Worm (Caenorhabditis elegans) whole organism, L1 larva: ENCODE measurements around the gene Y66D12A.6.
A peak's percentile ranks its signal among the peaks of the same experiment; 100 is the strongest.

Source experiments
- C34B4.2 ChIP-seq: sonication (generic microtip); optimal IDR thresholded peaks from 2 replicates; lab custom pipeline; 2017; ENCODE audit warnings: mild to moderate bottlenecking, missing genetic modification characterization, missing compliant biosample characterization
- F16B12.6 ChIP-seq: fragments of 150-350 bp; optimal IDR thresholded peaks from 2 replicates; lab custom pipeline; 2014; ENCODE audit warnings: missing biosample characterization, missing genetic modification characterization
- aha-1 ChIP-seq: fragments of 150-350 bp; optimal IDR thresholded peaks from 2 replicates; lab custom pipeline; 2014; ENCODE audit warnings: missing biosample characterization, missing genetic modification characterization
- alr-1 ChIP-seq: fragments of 200-800 bp; sonication (Bioruptor generic); optimal IDR thresholded peaks from 2 replicates; lab custom pipeline; 2018; ENCODE audit warnings: borderline replicate concordance, mild to moderate bottlenecking, missing genetic modification characterization, missing compliant biosample characterization
- ama-1 ChIP-seq: fragments of 150-350 bp; optimal IDR thresholded peaks from 2 replicates; lab custom pipeline; 2014
- ceh-63 ChIP-seq: fragments of 200-800 bp; sonication (Bioruptor generic); optimal IDR thresholded peaks from 2 replicates; lab custom pipeline; 2018; ENCODE audit warnings: mild to moderate bottlenecking, missing genetic modification characterization, missing compliant biosample characterization
- ceh-8 ChIP-seq: fragments of 200-800 bp; sonication (Bioruptor generic); optimal IDR thresholded peaks from 2 replicates; lab custom pipeline; 2018; ENCODE audit warnings: mild to moderate bottlenecking, missing genetic modification characterization, moderate library complexity, missing compliant biosample characterization
- ceh-82 ChIP-seq, 3 experiments: fragments of 150-350 bp in 1 of 3; sonication (generic microtip) in 2 of 3; optimal IDR thresholded peaks; 2 replicates each; lab custom pipeline; 2014 to 2017; ENCODE audit warnings: missing biosample characterization in 3 of 3, missing genetic modification characterization in 3 of 3
- ceh-90 ChIP-seq: sonication (generic microtip); optimal IDR thresholded peaks from 2 replicates; lab custom pipeline; 2016; ENCODE audit warnings: missing genetic modification characterization, missing compliant biosample characterization
- ces-1 ChIP-seq: fragments of 150-350 bp; optimal IDR thresholded peaks from 2 replicates; lab custom pipeline; 2014; ENCODE audit warnings: missing biosample characterization, missing genetic modification reagents, missing genetic modification characterization
- dpl-1 ChIP-seq, 3 experiments: fragments of 150-350 bp in 2 of 3; sonication (generic microtip) in 1 of 3; optimal IDR thresholded peaks; 2 replicates each; lab custom pipeline; 2014 to 2017; ENCODE audit warnings: missing biosample characterization in 3 of 3, missing genetic modification characterization in 3 of 3, missing genetic modification reagents in 3 of 3
- dsc-1 ChIP-seq: sonication (generic microtip); optimal IDR thresholded peaks from 2 replicates; lab custom pipeline; 2016; ENCODE audit warnings: mild to moderate bottlenecking, missing genetic modification characterization, missing compliant biosample characterization
- efl-1 ChIP-seq, 4 experiments: fragments of 150-350 bp; optimal IDR thresholded peaks in 3 of 4; peaks in 1 of 4; 1 replicate in 1 of 4; 2 replicates in 3 of 4; lab custom pipeline; 2014; ENCODE audit warnings: missing biosample characterization in 2 of 4, missing genetic modification characterization in 2 of 4, missing genetic modification reagents in 2 of 4
- efl-3 ChIP-seq: fragments of 200-800 bp; sonication (Bioruptor generic); optimal IDR thresholded peaks from 2 replicates; lab custom pipeline; 2018; ENCODE audit warnings: mild to moderate bottlenecking, missing genetic modification characterization, missing compliant biosample characterization
- egl-27 ChIP-seq, 2 experiments: fragments of 150-350 bp in 1 of 2; sonication (generic microtip); optimal IDR thresholded peaks; 3 replicates each; lab custom pipeline; 2017 to 2018; ENCODE audit warnings: missing biosample characterization in 2 of 2, missing genetic modification characterization in 2 of 2, missing genetic modification reagents in 2 of 2
- elt-2 ChIP-seq: sonication (generic microtip); optimal IDR thresholded peaks from 2 replicates; lab custom pipeline; 2016; ENCODE audit warnings: missing genetic modification characterization, mild to moderate bottlenecking, inconsistent platforms, missing compliant biosample characterization, missing genetic modification reagents
- elt-3 ChIP-seq, 6 experiments: fragments of 150-350 bp in 1 of 6; sonication (generic microtip); optimal IDR thresholded peaks; 2 replicates each; lab custom pipeline; 2017 to 2018; ENCODE audit warnings: missing biosample characterization in 6 of 6, missing genetic modification characterization in 6 of 6, inconsistent platforms in 1 of 6
- ets-5 ChIP-seq: fragments of 200-800 bp; sonication (Bioruptor generic); IDR thresholded peaks from 2 replicates; pipeline ENCODE4 v1.3.6; 2022; ENCODE audit warnings: missing genetic modification characterization, missing compliant biosample characterization
- fkh-10 ChIP-seq: sonication (generic microtip); optimal IDR thresholded peaks from 2 replicates; lab custom pipeline; 2017; ENCODE audit warnings: missing biosample characterization, missing genetic modification reagents, missing genetic modification characterization
- fkh-8 ChIP-seq: sonication (generic microtip); optimal IDR thresholded peaks from 2 replicates; lab custom pipeline; 2016; ENCODE audit warnings: mild to moderate bottlenecking, missing genetic modification characterization, missing compliant biosample characterization
- hlh-17 ChIP-seq: fragments of 200-800 bp; sonication (Bioruptor generic); optimal IDR thresholded peaks from 2 replicates; lab custom pipeline; 2018; ENCODE audit warnings: missing genetic modification characterization, mild to moderate bottlenecking, missing compliant biosample characterization, moderate library complexity, borderline replicate concordance
- hlh-4 ChIP-seq: sonication (generic microtip); optimal IDR thresholded peaks from 2 replicates; lab custom pipeline; 2016; ENCODE audit warnings: mild to moderate bottlenecking, missing genetic modification characterization, missing compliant biosample characterization
- irx-1 ChIP-seq: sonication (generic microtip); optimal IDR thresholded peaks from 2 replicates; lab custom pipeline; 2016; ENCODE audit warnings: missing genetic modification characterization, missing compliant biosample characterization
- isw-1 ChIP-seq: fragments of 200-800 bp; sonication (Bioruptor generic); IDR thresholded peaks from 2 replicates; pipeline ENCODE4 v1.3.6; 2022; ENCODE audit warnings: missing genetic modification characterization, missing compliant biosample characterization
- lin-13 ChIP-seq: fragments of 150-350 bp; optimal IDR thresholded peaks from 2 replicates; lab custom pipeline; 2014; ENCODE audit warnings: missing biosample characterization, missing genetic modification reagents, missing genetic modification characterization
- lin-14 ChIP-seq: fragments of 200-800 bp; sonication (Bioruptor generic); optimal IDR thresholded peaks from 2 replicates; lab custom pipeline; 2018; ENCODE audit warnings: mild to moderate bottlenecking, missing genetic modification characterization, moderate library complexity, missing compliant biosample characterization
- lin-15B ChIP-seq: fragments of 150-350 bp; sonication (generic microtip); optimal IDR thresholded peaks from 3 replicates; lab custom pipeline; 2014; ENCODE audit warnings: missing biosample characterization, missing genetic modification characterization
- lir-3 ChIP-seq: sonication (generic microtip); optimal IDR thresholded peaks from 2 replicates; lab custom pipeline; 2016; ENCODE audit warnings: mild to moderate bottlenecking, missing genetic modification characterization, moderate library complexity, missing compliant biosample characterization; ENCODE audit not compliant: poor library complexity
- mab-9 ChIP-seq: fragments of 200-800 bp; sonication (Bioruptor generic); IDR thresholded peaks from 2 replicates; pipeline ENCODE4 v1.3.6; 2022; ENCODE audit warnings: missing genetic modification reagents, missing genetic modification characterization, missing compliant biosample characterization
- mdl-1 ChIP-seq, 2 experiments: fragments of 150-350 bp; optimal IDR thresholded peaks; 2 replicates each; lab custom pipeline; 2014 to 2017; ENCODE audit warnings: missing biosample characterization in 2 of 2, missing genetic modification characterization in 2 of 2, inconsistent platforms in 1 of 2
- mef-2 ChIP-seq: fragments of 150-350 bp; optimal IDR thresholded peaks from 2 replicates; lab custom pipeline; 2014; ENCODE audit warnings: missing biosample characterization, missing genetic modification characterization
- nhr-11 ChIP-seq: fragments of 150-350 bp; optimal IDR thresholded peaks from 2 replicates; lab custom pipeline; 2014; ENCODE audit warnings: missing biosample characterization, missing genetic modification characterization
- nhr-12 ChIP-seq: sonication (generic microtip); optimal IDR thresholded peaks from 2 replicates; lab custom pipeline; 2017; ENCODE audit warnings: missing biosample characterization, missing genetic modification characterization
- nhr-237 ChIP-seq: fragments of 150-350 bp; optimal IDR thresholded peaks from 2 replicates; lab custom pipeline; 2014; ENCODE audit warnings: missing biosample characterization, missing genetic modification characterization
- nhr-28 ChIP-seq: fragments of 150-350 bp; optimal IDR thresholded peaks from 2 replicates; lab custom pipeline; 2014; ENCODE audit warnings: missing biosample characterization, missing genetic modification characterization
- nhr-77 ChIP-seq: fragments of 150-350 bp; optimal IDR thresholded peaks from 2 replicates; lab custom pipeline; 2014; ENCODE audit warnings: missing biosample characterization, missing genetic modification characterization
- nhr-84 ChIP-seq: sonication (generic microtip); optimal IDR thresholded peaks from 2 replicates; lab custom pipeline; 2017; ENCODE audit warnings: missing biosample characterization, missing genetic modification characterization
- pag-3 ChIP-seq: sonication (generic microtip); optimal IDR thresholded peaks from 2 replicates; lab custom pipeline; 2017; ENCODE audit warnings: missing genetic modification characterization, mild to moderate bottlenecking, missing compliant biosample characterization, antibody characterized with exemption, borderline replicate concordance; ENCODE audit not compliant: insufficient read depth
- rnt-1 ChIP-seq: sonication (generic microtip); optimal IDR thresholded peaks from 2 replicates; lab custom pipeline; 2016; ENCODE audit warnings: mild to moderate bottlenecking, missing genetic modification characterization, moderate library complexity, missing compliant biosample characterization
- snpc-4 ChIP-seq: fragments of 150-350 bp; optimal IDR thresholded peaks from 2 replicates; lab custom pipeline; 2014; ENCODE audit warnings: missing biosample characterization, missing genetic modification characterization
- snu-23 ChIP-seq: sonication (generic microtip); optimal IDR thresholded peaks from 2 replicates; lab custom pipeline; 2016; ENCODE audit warnings: missing genetic modification characterization, missing compliant biosample characterization
- sup-37 ChIP-seq: fragments of 200-800 bp; sonication (Bioruptor generic); optimal IDR thresholded peaks from 2 replicates; lab custom pipeline; 2018; ENCODE audit warnings: mild to moderate bottlenecking, missing genetic modification characterization, missing compliant biosample characterization
- tbx-2 ChIP-seq: sonication (generic microtip); optimal IDR thresholded peaks from 2 replicates; lab custom pipeline; 2016; ENCODE audit warnings: missing genetic modification characterization, missing compliant biosample characterization
- tlp-1 ChIP-seq: fragments of 150-350 bp; optimal IDR thresholded peaks from 2 replicates; lab custom pipeline; 2014; ENCODE audit warnings: missing biosample characterization, missing genetic modification characterization
- unc-98 ChIP-seq: fragments of 200-800 bp; sonication (Bioruptor generic); IDR thresholded peaks from 2 replicates; pipeline ENCODE4 v1.3.6; 2022; ENCODE audit warnings: missing genetic modification characterization, missing compliant biosample characterization
- vab-15 ChIP-seq: sonication (generic microtip); optimal IDR thresholded peaks from 2 replicates; lab custom pipeline; 2017; ENCODE audit warnings: missing genotype, mild to moderate bottlenecking, missing genetic modification characterization, missing compliant biosample characterization
- zag-1 ChIP-seq: fragments of 150-350 bp; optimal IDR thresholded peaks from 2 replicates; lab custom pipeline; 2014; ENCODE audit warnings: missing biosample characterization, missing genetic modification characterization
- zip-4 ChIP-seq: fragments of 200-800 bp; sonication (Bioruptor generic); optimal IDR thresholded peaks from 2 replicates; lab custom pipeline; 2018; ENCODE audit warnings: mild to moderate bottlenecking, missing genetic modification characterization, moderate library complexity, missing compliant biosample characterization

Gene Y66D12A.6

DNA sequence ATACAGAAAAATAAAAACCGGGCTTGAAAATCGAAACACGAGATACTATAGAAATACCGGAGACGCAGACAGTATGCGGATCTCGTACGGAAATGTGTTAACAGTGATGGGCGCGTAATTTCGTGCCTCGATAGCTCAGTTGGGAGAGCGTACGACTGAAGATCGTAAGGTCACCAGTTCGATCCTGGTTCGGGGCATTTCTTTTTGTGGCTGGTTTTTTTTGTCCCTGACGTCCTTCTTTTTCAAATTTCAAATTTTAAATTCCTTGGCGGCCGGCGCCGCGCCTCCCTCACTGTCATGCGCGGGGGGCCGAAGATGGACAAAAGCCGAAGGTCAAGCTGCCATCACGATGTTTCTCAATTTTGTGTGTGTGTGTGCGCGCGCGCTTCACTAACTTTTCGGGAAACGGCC, 26.5 kb downstream of the Y66D12A.6 start (continued):
- TF ChIP-seq lin-15B (no peak), isw-1 (GFP tag; lab: Robert Waterston, UW) (no peak), snu-23 (GFP tag; lab: Kevin White, UChicago) (peak; percentile 64), nhr-237 (tag; lab: Kevin White, UChicago) (no peak), pag-3 (no peak), dsc-1 (tag; lab: Kevin White, UChicago) (no peak), hlh-17 (GFP tag; lab: Kevin White, UChicago) (no peak), mab-9 (GFP tag; lab: Robert Waterston, UW) (no peak), irx-1 (tag; lab: Kevin White, UChicago) (no peak), C34B4.2 (tag; lab: Kevin White, UChicago) (no peak), efl-1 (optimal IDR thresholded peaks at IDR 0.05; lab: Kevin White, UChicago) (peak in 1 of 2 experiments; percentile 32), efl-1 (GFP tag; optimal IDR thresholded peaks at IDR 0.05 in 1 of 2; lab: Kevin White, UChicago) (peak; percentile 8 to 92), lir-3 (tag; lab: Kevin White, UChicago) (no peak), aha-1 (tag; lab: Kevin White, UChicago) (no peak), mdl-1 (tag; optimal IDR thresholded peaks at IDR 0.05; lab: Kevin White, UChicago) (peak in 1 of 2 experiments; percentile 10), lin-14 (peak; percentile 68), fkh-10 (GFP tag; lab: Kevin White, UChicago) (no peak), fkh-8 (tag; lab: Kevin White, UChicago) (no peak), ceh-82 (tag; optimal IDR thresholded peaks at IDR 0.05; lab: Kevin White, UChicago) (no peak), egl-27 (tag; optimal IDR thresholded peaks at IDR 0.05; lab: Kevin White, UChicago) (no peak), elt-2 (tag; lab: Kevin White, UChicago) (no peak), vab-15 (no peak), unc-98 (GFP tag; lab: Robert Waterston, UW) (no peak), hlh-4 (tag; lab: Kevin White, UChicago) (no peak), nhr-12 (tag; lab: Kevin White, UChicago) (no peak), ama-1 (lab: Kevin White, UChicago) (no peak), zag-1 (tag; lab: Kevin White, UChicago) (no peak), zip-4 (GFP tag; lab: Kevin White, UChicago) (no peak), rnt-1 (tag; lab: Kevin White, UChicago) (no peak), efl-3 (GFP tag; lab: Kevin White, UChicago) (no peak), nhr-28 (tag; lab: Kevin White, UChicago) (no peak), nhr-11 (tag; lab: Kevin White, UChicago) (no peak), nhr-84 (tag; lab: Kevin White, UChicago) (no peak), sup-37 (GFP tag; lab: Kevin White, UChicago) (no peak), ceh-90 (tag; lab: Kevin White, UChicago) (no peak), ceh-63 (GFP tag; lab: Kevin White, UChicago) (no peak), elt-3 (tag; optimal IDR thresholded peaks at IDR 0.05; lab: Kevin White, UChicago) (peak in 1 of 6 experiments; percentile 49), ces-1 (GFP tag; lab: Kevin White, UChicago) (no peak), ceh-8 (GFP tag; lab: Kevin White, UChicago) (no peak), dpl-1 (GFP tag; optimal IDR thresholded peaks at IDR 0.05; lab: Kevin White, UChicago) (peak in 1 of 3 experiments; percentile 12), tbx-2 (tag; lab: Kevin White, UChicago) (no peak), snpc-4 (no peak), tlp-1 (tag; lab: Kevin White, UChicago) (no peak), nhr-77 (tag; lab: Kevin White, UChicago) (no peak), F16B12.6 (tag; lab: Kevin White, UChicago) (no peak), ets-5 (GFP tag; lab: Robert Waterston, UW) (no peak), lin-13 (peak; percentile 7), mef-2 (tag; lab: Kevin White, UChicago) (no peak), alr-1 (tag; lab: Kevin White, UChicago) (no peak)
